Fruit fly (Drosophila melanogaster) Kc167 (cell line): Measurements from ENCODE around the gene mRpL4.

Experiments
- Myc ChIP-seq: fragments of >200 bp; optimal IDR thresholded peaks from 2 replicates; lab custom pipeline; 2017; ENCODE audit warnings: missing external identifiers
- Sin3A ChIP-seq: fragments of >200 bp; optimal IDR thresholded peaks from 2 replicates; lab custom pipeline; 2018; ENCODE audit warnings: missing external identifiers
- h ChIP-seq: fragments of >200 bp; optimal IDR thresholded peaks from 3 replicates; lab custom pipeline; 2018; ENCODE audit warnings: missing external identifiers
- insv ChIP-seq: fragments of >200 bp; optimal IDR thresholded peaks from 3 replicates; lab custom pipeline; 2018; ENCODE audit warnings: missing external identifiers
- psq ChIP-seq: fragments of >200 bp; optimal IDR thresholded peaks from 2 replicates; lab custom pipeline; 2017; ENCODE audit warnings: missing external identifiers
- ttk ChIP-seq: sonication (Bioruptor generic); optimal IDR thresholded peaks from 2 replicates; lab custom pipeline; 2017; ENCODE audit warnings: missing external identifiers

mRpL4 gene

dm6 chr2L:16292975-16293501 lies 35.9 kb downstream of the mRpL4 start, which contains the start of gene CG13258:
Gene CG13258 (minus strand): TSS chr2L:16293025.
- no peak for TF ChIP-seq Myc
- no peak for TF ChIP-seq psq (lab: Kevin White, UChicago)
- TF ChIP-seq ttk (lab: Kevin White, UChicago) = no peak
- no peak for TF ChIP-seq insv
- no peak for TF ChIP-seq Sin3A
- TF ChIP-seq h (lab: Kevin White, UChicago) = no peak

dm6 chr2L:16290984-16291383 lies 37.9 kb downstream of the mRpL4 start, which contains the start of gene CG17329:
Gene CG17329 (plus strand): TSS chr2L:16291284.
- TF ChIP-seq Myc = no peak
- TF ChIP-seq insv = no peak
- TF ChIP-seq h (lab: Kevin White, UChicago) = no peak

dm6 chr2L:16288393-16288731 lies 40.6 kb downstream of the mRpL4 start:
- TF ChIP-seq psq (lab: Kevin White, UChicago) = no peak
- TF ChIP-seq Sin3A = no peak
- TF ChIP-seq h (lab: Kevin White, UChicago) = no peak
- TF ChIP-seq Myc = no peak
- TF ChIP-seq ttk (lab: Kevin White, UChicago) = no peak
- TF ChIP-seq insv = no peak

- TF ChIP-seq h (lab: Kevin White, UChicago) (no peak), psq (lab: Kevin White, UChicago) (no peak), insv (no peak)
These were observed 41.1 kb downstream of the mRpL4 start, which contains the start of the genes crp and pkaap for dm6 chr2L:16287602-16288392. Gene crp (minus strand): TSS chr2L:16287730. Gene pkaap (plus strand): TSS chr2L:16288290.

- TF ChIP-seq insv (no peak), Sin3A (no peak), h (lab: Kevin White, UChicago) (no peak), ttk (lab: Kevin White, UChicago) (no peak), Myc (no peak), psq (lab: Kevin White, UChicago) (no peak)
These were observed 41.8 kb downstream of the mRpL4 start for dm6 chr2L:16287006-16287601.

dm6 chr2L:16286360-16287005 lies 42.4 kb downstream of the mRpL4 start:
- TF ChIP-seq Myc = no peak
- peak; percentile 89 for TF ChIP-seq psq (lab: Kevin White, UChicago)

DNA sequence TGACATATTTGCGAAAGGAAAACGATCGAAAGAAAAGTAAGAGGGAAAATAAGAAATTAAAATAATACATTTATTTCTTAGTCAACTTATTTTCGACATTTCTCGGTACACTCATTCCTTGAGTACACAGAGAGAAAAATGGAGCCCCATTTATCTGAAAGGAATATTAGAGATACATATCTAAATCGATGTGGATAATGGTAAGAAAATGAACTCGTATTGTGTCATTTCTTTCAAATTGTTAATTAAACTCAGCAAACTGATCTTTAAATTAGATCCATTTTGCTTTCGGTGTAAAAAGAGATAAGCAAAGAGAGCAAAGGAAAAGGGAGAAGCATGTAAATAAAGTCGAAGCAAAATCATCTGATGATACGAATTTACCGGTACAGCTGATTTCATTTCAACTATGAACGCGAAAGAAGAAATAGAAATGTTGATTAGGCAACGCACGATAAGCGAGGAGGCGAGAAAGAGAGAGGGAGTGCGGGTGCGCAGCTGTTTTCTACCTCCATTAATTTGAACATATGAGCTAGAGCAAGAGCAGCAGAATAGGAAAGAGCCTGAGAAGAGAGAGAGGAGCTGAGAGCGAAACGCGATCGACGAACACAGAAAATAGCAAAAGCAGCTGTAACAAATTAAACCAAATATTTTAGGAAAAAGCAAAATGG lies 43.1 kb downstream of the mRpL4 start:
- TF ChIP-seq Sin3A (no peak), Myc (no peak), h (lab: Kevin White, UChicago) (no peak), ttk (lab: Kevin White, UChicago) (no peak), psq (lab: Kevin White, UChicago) (no peak), insv (no peak)

- TF ChIP-seq insv (no peak), h (lab: Kevin White, UChicago) (no peak), Sin3A (no peak), ttk (lab: Kevin White, UChicago) (no peak), psq (lab: Kevin White, UChicago) (no peak), Myc (no peak)
These were observed 44.3 kb downstream of the mRpL4 start for dm6 chr2L:16284306-16285299.

DNA sequence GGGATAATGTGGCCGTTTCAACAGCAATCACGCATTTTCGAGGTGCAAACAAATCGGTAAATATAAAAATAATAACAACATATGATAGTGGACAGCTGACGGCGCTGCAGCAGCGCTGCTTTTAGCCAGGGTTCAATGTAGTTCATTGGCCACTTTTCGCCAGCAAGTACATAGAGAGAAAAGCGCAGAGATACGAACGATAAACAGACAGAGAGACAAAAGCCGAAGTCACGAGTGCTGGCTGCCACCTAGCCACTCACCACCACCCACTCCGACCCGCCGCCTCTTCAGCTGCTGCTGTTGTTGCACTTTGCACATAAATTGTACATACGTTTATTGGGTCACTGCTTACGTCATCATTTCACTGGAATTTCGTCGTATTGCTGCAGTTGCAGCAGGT lies 46.1 kb downstream of the mRpL4 start:
- TF ChIP-seq Myc (no peak), insv (no peak), ttk (lab: Kevin White, UChicago) (no peak), psq (lab: Kevin White, UChicago) (no peak), Sin3A (no peak), h (lab: Kevin White, UChicago) (no peak)

dm6 chr2L:16282077-16282471 lies 46.9 kb downstream of the mRpL4 start:
- TF ChIP-seq Sin3A (no peak), Myc (no peak), insv (no peak), ttk (lab: Kevin White, UChicago) (no peak), psq (lab: Kevin White, UChicago) (no peak), h (lab: Kevin White, UChicago) (no peak)

- TF ChIP-seq Myc (no peak), ttk (lab: Kevin White, UChicago) (no peak), psq (lab: Kevin White, UChicago) (no peak), h (lab: Kevin White, UChicago) (no peak), Sin3A (no peak), insv (no peak)
These were observed 47.4 kb downstream of the mRpL4 start for dm6 chr2L:16281419-16282076.
